Worm (Caenorhabditis elegans) whole organism, L4/young adult: Measurements from ENCODE around the gene T28F3.5.

ENCODE experiments used
- dao-5 ChIP-seq: sonication (generic microtip); optimal IDR thresholded peaks from 2 replicates; lab custom pipeline; 2016; ENCODE audit warnings: missing genotype, missing genetic modification characterization, moderate library complexity, missing compliant biosample characterization
- him-1 ChIP-seq: sonication (generic microtip); optimal IDR thresholded peaks from 2 replicates; lab custom pipeline; 2016; ENCODE audit warnings: missing genotype, missing genetic modification reagents, missing genetic modification characterization, missing compliant biosample characterization

DNA sequence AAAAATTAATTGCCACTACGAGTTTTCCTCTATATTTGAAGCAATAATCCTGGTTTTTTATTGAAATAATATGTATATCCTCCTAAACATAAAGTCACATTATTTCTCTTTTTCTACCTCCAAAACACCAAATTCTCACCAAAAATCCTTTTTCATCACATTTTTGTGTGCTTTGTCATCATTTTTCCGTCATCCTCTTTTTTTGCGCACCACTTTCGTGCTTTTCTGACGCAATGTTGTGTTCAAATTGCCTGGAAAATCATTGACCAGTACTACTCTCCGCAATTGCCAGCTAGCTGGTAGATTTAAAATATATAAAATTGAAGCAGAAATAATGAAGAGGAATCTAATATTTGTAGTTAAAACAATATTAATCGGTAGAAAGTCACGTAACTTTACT lies 26.5 kb upstream of the T28F3.5 start:
- TF ChIP-seq him-1 (tag; lab: Kevin White, UChicago) (no peak), dao-5 (no peak)
